Worm (Caenorhabditis elegans) whole organism, L4/young adult: Measurements from ENCODE around the gene srw-113.
"Not testable (repeated sequence)": the region's sequence is repeated elsewhere in the genome, so short reads cannot be mapped to it uniquely, and the experiment has no call there.

Source experiments
- W03F9.2 ChIP-seq: fragments of 150-350 bp; optimal IDR thresholded peaks from 2 replicates; lab custom pipeline; 2014; ENCODE audit warnings: missing biosample characterization, missing genetic modification characterization
- dao-5 ChIP-seq: sonication (generic microtip); optimal IDR thresholded peaks from 2 replicates; lab custom pipeline; 2016; ENCODE audit warnings: missing genotype, missing genetic modification characterization, moderate library complexity, missing compliant biosample characterization
- him-1 ChIP-seq: sonication (generic microtip); optimal IDR thresholded peaks from 2 replicates; lab custom pipeline; 2016; ENCODE audit warnings: missing genotype, missing genetic modification reagents, missing genetic modification characterization, missing compliant biosample characterization

Gene srw-113

DNA sequence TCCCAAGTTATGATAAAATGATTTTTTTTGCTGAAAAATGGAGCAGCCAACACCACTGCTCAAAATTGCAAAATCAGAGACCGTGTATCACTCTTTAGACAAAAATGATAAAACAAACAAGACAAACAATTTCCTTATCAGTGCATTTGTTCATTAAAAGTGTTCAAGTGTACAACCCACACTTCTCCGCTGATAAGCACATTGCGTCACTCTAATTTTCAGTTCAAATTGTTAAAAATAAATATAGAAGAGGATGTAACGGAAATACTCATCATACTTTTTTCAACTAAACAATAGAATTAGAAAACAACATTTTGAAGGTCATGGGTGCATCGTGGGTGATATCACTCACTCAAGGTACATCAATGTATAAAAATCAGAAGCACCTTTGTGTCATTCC lies 14.3 kb upstream of the srw-113 start, which contains the start of gene nhr-291:
Gene nhr-291, plus strand, starts transcription at position 324 of the 400 bp plus-strand sequence.
- TF ChIP-seq W03F9.2 (tag; lab: Kevin White, UChicago), result no peak
- no peak for TF ChIP-seq dao-5
- TF ChIP-seq him-1, result no peak

DNA sequence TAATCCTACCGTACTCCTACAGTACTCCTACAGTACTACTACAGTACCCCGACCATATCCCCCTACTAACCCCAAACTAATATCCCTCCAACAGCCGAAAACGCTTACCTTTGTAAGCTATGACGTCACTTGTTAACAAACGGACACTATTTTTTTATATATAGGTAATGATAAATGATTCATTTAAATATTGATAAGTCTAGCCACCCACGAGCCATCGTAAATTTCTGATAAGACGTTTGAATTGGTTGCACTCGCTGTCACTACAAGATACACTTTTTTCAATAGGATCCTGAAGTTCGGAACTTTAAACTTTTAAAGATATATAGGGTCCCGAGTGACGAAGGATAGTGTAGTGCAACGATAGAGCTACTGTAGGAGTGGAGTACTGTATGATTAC lies 10.3 kb upstream of the srw-113 start, which contains the start of gene nhr-247:
Gene nhr-247, plus strand, starts transcription at position 330 of the 400 bp plus-strand sequence.
- TF ChIP-seq dao-5; him-1; W03F9.2 (tag; lab: Kevin White, UChicago): not testable (repeated sequence)

DNA sequence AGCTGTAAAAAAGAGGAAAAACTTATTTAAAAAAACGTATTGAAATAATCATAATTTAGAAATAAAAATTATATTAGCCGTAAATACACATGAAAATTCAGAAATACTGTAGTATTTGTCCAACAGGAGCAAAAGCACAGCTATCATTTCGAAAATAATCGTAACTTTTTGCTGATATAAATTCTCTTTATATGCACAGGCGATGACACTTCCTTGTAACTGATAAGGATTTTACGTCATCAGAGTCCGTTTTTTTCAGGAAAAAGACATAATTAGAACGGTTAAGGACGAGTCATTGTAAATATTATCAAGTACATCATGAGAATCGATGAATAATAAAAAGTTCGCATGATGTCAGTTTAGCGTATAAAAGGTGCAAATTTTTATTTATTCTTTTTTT lies 9.5 kb upstream of the srw-113 start:
- TF ChIP-seq dao-5 (no peak), W03F9.2 (tag; lab: Kevin White, UChicago) (no peak), him-1 (no peak)

DNA sequence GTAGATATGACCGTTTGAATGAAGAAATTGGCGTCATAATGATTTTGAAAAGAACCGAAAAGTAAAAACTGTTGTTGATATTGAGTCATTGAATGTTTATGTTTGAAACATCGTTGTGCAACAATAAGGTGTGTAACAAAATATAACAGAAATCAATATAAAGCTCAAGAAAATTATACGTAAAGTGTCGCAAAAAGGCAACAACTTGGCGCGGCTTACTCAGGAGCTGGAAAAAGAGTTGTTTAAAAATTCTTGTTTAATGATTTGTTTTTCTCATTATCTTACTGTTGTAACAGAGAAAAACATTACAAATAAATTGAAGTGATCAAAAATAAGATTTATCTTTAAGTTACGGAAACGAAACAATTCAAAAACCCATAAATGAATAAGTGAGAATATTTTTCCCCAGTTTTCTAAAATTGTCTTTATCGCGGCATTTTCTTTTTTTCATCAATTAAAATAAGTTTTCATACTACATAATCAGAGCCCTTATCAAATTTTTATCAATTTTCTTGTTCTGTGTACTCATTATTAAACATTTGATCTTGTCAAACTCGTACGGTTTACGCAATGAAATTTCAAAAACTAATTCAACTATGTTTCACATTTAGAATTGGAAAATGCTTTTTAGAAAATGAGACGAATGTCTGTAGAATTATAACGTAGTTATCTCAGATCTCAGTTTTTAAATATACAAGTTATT lies 5.1 kb upstream of the srw-113 start, which contains the start of gene ZK1037.6:
Gene ZK1037.6, minus strand, starts transcription at position 51 of the 703 bp plus-strand sequence.
- no peak for TF ChIP-seq dao-5
- no peak for TF ChIP-seq W03F9.2 (tag; lab: Kevin White, UChicago)
- no peak for TF ChIP-seq him-1

DNA sequence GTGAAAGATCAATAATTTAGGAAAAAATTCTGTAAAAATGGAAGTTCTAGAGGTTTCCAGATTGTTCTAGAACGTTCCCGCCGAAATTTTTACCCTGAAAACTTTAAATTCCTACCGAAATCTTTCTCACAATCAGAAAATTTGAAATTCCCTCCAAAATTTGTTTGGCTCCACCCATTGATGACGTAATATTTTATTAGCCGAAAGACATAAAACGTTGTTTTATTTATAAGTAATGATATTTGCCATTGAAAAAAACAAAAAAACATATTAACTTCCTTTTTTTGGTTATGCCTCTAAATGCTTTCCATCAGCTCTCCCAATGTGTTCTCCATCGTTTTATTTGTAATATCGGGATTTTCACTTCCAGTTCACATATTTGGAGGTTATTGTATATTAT lies 2.6 kb upstream of the srw-113 start, which contains the start of gene srh-295:
Gene srh-295, plus strand, starts transcription at position 301 of the 400 bp plus-strand sequence.
- TF ChIP-seq dao-5 (no peak), him-1 (no peak)

DNA sequence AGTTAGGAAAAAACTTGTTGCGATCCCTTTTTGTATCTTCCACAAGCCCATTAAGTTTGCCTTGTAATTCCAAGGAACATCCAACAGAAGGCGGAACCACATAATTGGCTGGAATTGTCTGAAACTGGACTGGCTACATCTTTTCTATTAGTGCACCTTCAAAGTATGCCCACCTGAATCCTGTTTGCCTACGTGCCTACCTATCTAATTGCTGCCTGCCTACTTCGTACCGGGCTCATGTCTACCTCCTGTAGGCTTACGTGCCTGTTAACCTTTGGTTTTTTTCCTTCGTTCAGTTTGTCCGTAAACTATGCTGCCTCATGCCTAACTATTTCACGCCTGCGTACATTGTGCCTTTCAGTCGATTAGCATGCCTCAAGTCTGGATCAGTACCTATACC lies 4.5 kb downstream of the srw-113 start, which contains the start of gene wrt-7:
Gene wrt-7, minus strand, starts transcription at position 101 of the 400 bp plus-strand sequence.
- no peak for TF ChIP-seq dao-5
- TF ChIP-seq W03F9.2 (tag; lab: Kevin White, UChicago), result no peak
- TF ChIP-seq him-1, result no peak

DNA sequence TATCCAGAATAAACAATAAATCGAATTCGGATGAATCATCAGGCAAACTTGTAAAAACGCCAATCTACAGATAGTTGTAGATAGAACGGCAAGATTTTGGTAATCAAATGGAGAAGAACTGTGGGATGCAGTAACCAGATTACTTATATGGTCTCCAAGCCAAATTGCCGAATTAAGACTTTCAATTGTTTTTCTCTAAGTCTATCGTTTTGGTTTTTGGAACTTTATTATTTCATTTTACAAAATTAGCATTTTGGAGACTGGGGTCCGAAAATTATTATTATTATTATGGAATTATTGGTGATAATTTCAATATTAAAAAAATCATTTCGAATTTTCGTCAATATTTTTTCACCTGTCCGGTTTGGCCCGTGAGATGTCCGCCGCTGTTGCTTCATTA lies 6.4 kb downstream of the srw-113 start, which contains the start of gene clec-228:
Gene clec-228, minus strand, starts transcription at position 101 of the 400 bp plus-strand sequence.
- TF ChIP-seq him-1 (no peak), dao-5 (no peak), W03F9.2 (tag; lab: Kevin White, UChicago) (no peak)

DNA sequence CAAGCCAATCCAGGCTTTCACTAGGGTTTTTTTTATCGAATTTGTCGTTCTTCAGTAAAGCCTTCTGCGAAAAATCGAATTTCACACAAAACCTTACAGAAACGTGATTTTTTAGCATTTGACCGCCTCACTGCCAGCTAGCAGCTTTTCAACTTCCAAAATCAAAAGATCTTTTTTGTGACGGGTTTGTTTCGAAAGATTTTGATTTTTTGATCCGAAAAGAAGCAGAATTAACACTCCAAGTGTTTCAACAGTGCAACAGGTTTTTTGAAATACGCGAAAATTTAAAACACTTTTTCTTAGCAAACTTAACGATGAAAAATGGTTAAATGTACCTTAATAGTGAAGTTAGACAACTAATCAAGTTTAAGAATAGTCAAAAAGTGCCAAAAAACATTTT lies 8.5 kb downstream of the srw-113 start, which contains the start of gene clec-229:
Gene clec-229, minus strand, starts transcription at position 101 of the 400 bp plus-strand sequence.
- TF ChIP-seq W03F9.2 (tag; lab: Kevin White, UChicago) (no peak), dao-5 (no peak), him-1 (no peak)

DNA sequence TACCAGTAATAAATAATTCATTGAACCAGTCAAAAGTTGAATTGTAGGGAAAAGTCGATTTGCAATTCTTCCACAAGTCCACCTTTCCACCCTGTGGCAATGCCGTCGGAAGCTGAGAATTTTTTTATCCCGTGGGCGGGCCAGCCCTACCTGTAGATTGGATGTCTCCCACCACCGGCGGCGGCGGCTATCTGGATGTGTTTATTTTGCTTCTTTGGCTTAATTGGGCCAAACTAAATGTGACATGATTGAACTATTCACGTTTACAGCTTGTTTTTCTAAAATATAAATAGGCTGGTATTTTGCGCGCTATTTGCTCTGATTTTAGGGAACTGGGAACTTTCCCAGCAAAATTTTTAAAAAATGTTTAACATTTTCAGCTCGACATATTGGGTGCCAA lies 11.5 kb downstream of the srw-113 start, which contains the start of gene wrt-8:
Gene wrt-8, minus strand, starts transcription at position 101 of the 400 bp plus-strand sequence.
- no peak for TF ChIP-seq W03F9.2 (tag; lab: Kevin White, UChicago)

DNA sequence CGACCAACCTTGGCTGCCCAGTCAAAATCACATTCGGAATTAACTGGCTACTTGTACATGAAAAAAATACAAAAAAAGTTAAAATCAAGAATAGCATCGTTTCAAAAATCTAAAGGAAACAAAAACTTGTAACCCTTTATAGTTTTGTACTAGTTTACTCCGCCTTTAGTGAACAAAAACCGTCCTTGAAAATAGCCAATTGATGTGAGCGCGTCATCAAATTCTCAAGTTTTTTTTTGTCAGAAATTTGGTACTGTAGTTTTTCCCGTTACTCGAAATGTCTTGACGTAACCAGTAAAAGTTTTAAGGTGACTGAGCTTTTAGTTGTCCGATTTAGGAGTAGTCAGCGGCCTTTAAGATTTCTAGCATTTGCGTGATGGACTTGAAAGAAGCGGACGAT lies 14.3 kb downstream of the srw-113 start, which contains the start of gene C29F3.3:
Gene C29F3.3, minus strand, starts transcription at position 101 of the 400 bp plus-strand sequence.
- TF ChIP-seq dao-5, result no peak
- TF ChIP-seq W03F9.2 (tag; lab: Kevin White, UChicago), result no peak
- no peak for TF ChIP-seq him-1

DNA sequence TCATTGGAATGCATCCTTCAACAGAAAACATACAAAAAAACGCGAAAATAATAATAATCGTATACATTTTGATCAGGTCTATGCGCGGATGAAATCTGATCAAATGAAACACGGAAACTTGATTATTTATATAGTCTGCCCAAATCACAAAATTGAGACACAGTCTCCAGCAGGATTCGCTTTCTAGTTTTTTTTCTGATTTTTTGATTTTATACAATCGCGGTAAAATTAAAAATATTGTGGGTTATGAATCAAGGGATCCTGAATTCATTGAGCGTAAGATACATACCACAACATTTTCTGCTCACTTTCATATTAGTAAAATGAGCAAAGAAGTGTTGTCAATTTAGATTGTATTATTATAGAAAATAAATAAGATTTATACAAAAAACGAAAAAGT lies 16.1 kb downstream of the srw-113 start, which contains the start of gene clec-230:
Gene clec-230, minus strand, starts transcription at position 101 of the 400 bp plus-strand sequence.
- TF ChIP-seq him-1 (no peak), W03F9.2 (tag; lab: Kevin White, UChicago) (no peak), dao-5 (no peak)

DNA sequence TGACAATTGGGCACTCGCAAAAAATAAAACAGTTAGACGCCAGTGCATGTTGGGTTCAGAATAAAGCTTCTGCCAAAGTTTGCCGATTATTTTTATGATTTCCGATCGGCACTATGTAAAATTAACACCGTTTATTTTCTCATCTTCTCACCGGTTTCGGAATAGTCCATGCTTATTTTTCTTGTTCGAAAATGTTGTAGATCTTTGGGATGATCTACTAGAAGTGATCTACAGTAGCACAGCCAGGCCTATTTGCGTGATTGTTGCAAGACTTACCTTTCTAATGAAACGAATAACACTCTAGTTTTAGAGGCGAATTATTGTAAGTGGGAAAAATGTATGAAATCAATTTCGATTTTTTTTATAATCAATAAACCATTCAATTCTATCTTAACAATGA lies 17.7 kb downstream of the srw-113 start, which contains the start of gene clec-231:
Gene clec-231, minus strand, starts transcription at position 101 of the 400 bp plus-strand sequence.
- TF ChIP-seq him-1 (no peak), W03F9.2 (tag; lab: Kevin White, UChicago) (no peak), dao-5 (no peak)

DNA sequence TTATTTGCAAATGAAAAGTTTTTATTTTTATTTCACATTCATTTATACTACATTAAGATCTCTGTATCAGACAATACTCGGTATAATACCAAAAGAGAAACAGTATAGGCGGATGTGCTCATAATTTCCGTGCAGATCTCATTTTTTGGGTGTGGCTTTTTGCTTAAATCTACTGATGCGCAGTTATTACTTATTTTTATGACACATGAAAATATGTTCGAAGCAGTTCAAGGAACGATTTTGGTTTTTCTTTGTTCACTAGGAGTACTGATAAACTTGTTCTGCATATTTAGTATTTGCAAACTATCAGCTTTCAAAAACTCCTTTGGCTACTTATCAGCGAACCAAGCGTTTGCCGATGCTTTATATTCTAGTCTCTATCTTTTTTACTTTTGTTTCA lies 19.4 kb downstream of the srw-113 start, which contains the start of gene srx-58:
Gene srx-58, plus strand, starts transcription at position 301 of the 400 bp plus-strand sequence.
- TF ChIP-seq W03F9.2 (tag; lab: Kevin White, UChicago), result no peak
- TF ChIP-seq dao-5, result no peak
- no peak for TF ChIP-seq him-1

DNA sequence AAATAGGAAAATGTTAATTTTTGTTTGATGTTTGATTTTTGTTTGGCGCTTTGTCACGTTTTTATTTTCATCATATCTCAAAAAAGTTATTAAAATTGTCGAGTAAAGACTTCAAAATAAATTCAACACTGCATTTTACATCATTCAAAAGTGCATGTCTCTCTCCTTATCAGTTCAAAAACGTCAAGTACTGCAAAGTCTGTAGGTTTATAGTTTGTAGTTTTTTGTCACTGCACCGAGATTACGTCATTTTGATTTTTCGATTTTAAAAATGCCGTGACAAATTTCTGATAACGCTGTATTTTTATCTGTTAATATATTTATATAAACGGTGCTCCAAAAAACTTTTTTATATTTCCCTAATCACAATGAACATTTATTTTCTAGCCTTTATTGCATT lies 21.7 kb downstream of the srw-113 start, which contains the start of gene C29F3.7:
Gene C29F3.7, plus strand, starts transcription at position 254 of the 400 bp plus-strand sequence.
- TF ChIP-seq dao-5 (no peak), W03F9.2 (tag; lab: Kevin White, UChicago) (no peak), him-1 (no peak)

DNA sequence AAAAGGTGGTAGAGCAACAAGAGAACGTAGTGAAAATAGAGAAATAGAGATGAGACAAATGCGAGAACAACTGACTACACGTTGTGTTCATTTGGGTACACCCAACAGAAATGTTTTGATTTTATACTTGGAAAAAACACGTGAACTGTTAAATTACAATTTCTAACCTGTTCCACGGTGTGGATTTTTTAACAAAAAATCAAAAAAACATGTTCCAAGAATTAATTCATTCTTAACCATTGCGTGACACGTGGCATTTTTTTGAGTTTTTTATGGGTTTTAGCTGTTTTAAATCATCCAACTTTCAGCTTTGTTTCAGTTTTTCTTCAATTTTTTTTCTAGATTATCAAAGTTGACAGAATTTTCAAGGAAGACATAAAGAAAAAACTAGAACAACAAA lies 28.5 kb downstream of the srw-113 start, which contains the start of gene ech-1.1:
Gene ech-1.1, minus strand, starts transcription at position 101 of the 400 bp plus-strand sequence.
- TF ChIP-seq him-1; dao-5; W03F9.2 (tag; lab: Kevin White, UChicago): not testable (repeated sequence)
